Fruit fly (Drosophila melanogaster): ENCODE data around the gene Acsx4.

- TF ChIP-seq ttk (optimal IDR thresholded peaks at IDR 0.05) (no peak), h (optimal IDR thresholded peaks at IDR 0.05) (no peak)
Measured at dm6 chr3R:19783290-19783689, at the start of gene Acsx4.
